Worm (Caenorhabditis elegans) whole organism, young adult: Measurements from ENCODE around the gene swp-1.

Experiments
- B0019.2 ChIP-seq: fragments of 200-800 bp; sonication (Bioruptor generic); conservative IDR thresholded peaks from 2 replicates; pipeline ENCODE4 v1.3.6; 2022; ENCODE audit warnings: missing genetic modification reagents, missing genetic modification characterization, missing compliant biosample characterization
- D2030.7 ChIP-seq: fragments of 200-800 bp; sonication (Bioruptor generic); IDR thresholded peaks from 2 replicates; pipeline ENCODE4 v1.3.6; 2022; ENCODE audit warnings: missing genetic modification reagents, missing genetic modification characterization, missing compliant biosample characterization
- F33H1.4 ChIP-seq: fragments of 200-800 bp; sonication (Bioruptor generic); IDR thresholded peaks from 2 replicates; pipeline ENCODE4 v1.3.6; 2022; ENCODE audit warnings: missing genetic modification reagents, missing genetic modification characterization, missing compliant biosample characterization
- F37B4.10 ChIP-seq: fragments of 200-800 bp; sonication (Bioruptor generic); IDR thresholded peaks from 2 replicates; pipeline ENCODE4 v1.3.6; 2022; ENCODE audit warnings: missing genetic modification characterization, missing compliant biosample characterization
- F39B2.1 ChIP-seq: fragments of 200-800 bp; sonication (Bioruptor generic); IDR thresholded peaks from 2 replicates; pipeline ENCODE4 v1.3.6; 2022; ENCODE audit warnings: missing genetic modification reagents, missing genetic modification characterization, missing compliant biosample characterization
- F57A8.1 ChIP-seq: fragments of 200-800 bp; sonication (Bioruptor generic); optimal IDR thresholded peaks from 2 replicates; lab custom pipeline; 2018; ENCODE audit warnings: mild to moderate bottlenecking, missing genetic modification characterization, moderate library complexity, missing compliant biosample characterization
- F57C9.4 ChIP-seq: sonication (generic microtip); optimal IDR thresholded peaks from 2 replicates; lab custom pipeline; 2017; ENCODE audit warnings: mild to moderate bottlenecking, missing genetic modification characterization, missing compliant biosample characterization
- K11D2.4 ChIP-seq: fragments of 200-800 bp; sonication (Bioruptor generic); IDR thresholded peaks from 2 replicates; pipeline ENCODE4 v1.3.6; 2022; ENCODE audit warnings: missing genetic modification reagents, missing genetic modification characterization, missing compliant biosample characterization
- T07F8.4 ChIP-seq: sonication (generic microtip); optimal IDR thresholded peaks from 2 replicates; lab custom pipeline; 2016; ENCODE audit warnings: mild to moderate bottlenecking, missing genetic modification characterization, moderate library complexity, missing compliant biosample characterization
- Y53G8AR.9 ChIP-seq: fragments of 200-800 bp; sonication (Bioruptor generic); conservative IDR thresholded peaks from 2 replicates; pipeline ENCODE4 v1.3.6; 2022; ENCODE audit warnings: missing genetic modification reagents, missing genetic modification characterization, missing compliant biosample characterization
- Y95B8A.8 ChIP-seq: fragments of 200-800 bp; sonication (Bioruptor generic); IDR thresholded peaks from 2 replicates; pipeline ENCODE4 v1.3.6; 2022; ENCODE audit warnings: missing genetic modification reagents, missing genetic modification characterization, missing compliant biosample characterization
- cebp-1 ChIP-seq, 2 experiments: fragments of 200-800 bp in 1 of 2; sonication (Bioruptor generic) in 1 of 2; sonication (generic microtip) in 1 of 2; IDR thresholded peaks in 1 of 2; optimal IDR thresholded peaks in 1 of 2; 2 replicates each; pipeline versions ENCODE4 v1.3.6 to Lab custom; 2017 to 2022; ENCODE audit warnings: missing compliant biosample characterization in 2 of 2, missing genetic modification characterization in 2 of 2, mild to moderate bottlenecking in 1 of 2, missing genetic modification reagents in 1 of 2, moderate library complexity in 1 of 2
- ceh-58 ChIP-seq: fragments of 200-800 bp; sonication (Bioruptor generic); IDR thresholded peaks from 2 replicates; pipeline ENCODE4 v1.3.6; 2022; ENCODE audit warnings: missing genetic modification characterization, missing compliant biosample characterization
- die-1 ChIP-seq: sonication (generic microtip); optimal IDR thresholded peaks from 2 replicates; lab custom pipeline; 2016; ENCODE audit warnings: missing genotype, mild to moderate bottlenecking, missing genetic modification characterization, missing compliant biosample characterization
- dox-1 ChIP-seq: fragments of 200-800 bp; sonication (Bioruptor generic); IDR thresholded peaks from 2 replicates; pipeline ENCODE4 v1.3.6; 2022; ENCODE audit warnings: missing genetic modification reagents, missing genetic modification characterization, missing compliant biosample characterization
- efl-1 ChIP-seq: fragments of 150-350 bp; optimal IDR thresholded peaks from 2 replicates; lab custom pipeline; 2014; ENCODE audit warnings: missing biosample characterization, missing genetic modification reagents, missing genetic modification characterization
- egl-44 ChIP-seq: fragments of 200-800 bp; sonication (Bioruptor generic); IDR thresholded peaks from 2 replicates; pipeline ENCODE4 v1.3.6; 2022; ENCODE audit warnings: missing genetic modification reagents, missing genetic modification characterization, missing compliant biosample characterization
- ekl-4 ChIP-seq: fragments of 200-800 bp; sonication (Bioruptor generic); IDR thresholded peaks from 2 replicates; pipeline ENCODE4 v1.3.6; 2022; ENCODE audit warnings: missing genetic modification reagents, missing genetic modification characterization, missing compliant biosample characterization
- fkh-3 ChIP-seq: sonication (generic microtip); optimal IDR thresholded peaks from 2 replicates; lab custom pipeline; 2016; ENCODE audit warnings: mild to moderate bottlenecking, missing genetic modification characterization, missing compliant biosample characterization
- hrde-1 ChIP-seq: sonication (generic microtip); optimal IDR thresholded peaks from 2 replicates; lab custom pipeline; 2016; ENCODE audit warnings: missing genetic modification characterization, mild to moderate bottlenecking, missing compliant biosample characterization, moderate library complexity, missing genotype, missing genetic modification reagents, borderline replicate concordance
- lsl-1 ChIP-seq: fragments of 200-800 bp; sonication (Bioruptor generic); optimal IDR thresholded peaks from 2 replicates; lab custom pipeline; 2018; ENCODE audit warnings: mild to moderate bottlenecking, missing genetic modification characterization, moderate library complexity, missing compliant biosample characterization
- madf-6 ChIP-seq: fragments of 200-800 bp; sonication (Bioruptor generic); IDR thresholded peaks from 2 replicates; pipeline ENCODE4 v1.3.6; 2022; ENCODE audit warnings: missing genetic modification reagents, missing genetic modification characterization, missing compliant biosample characterization
- mcd-1 ChIP-seq: fragments of 200-800 bp; sonication (Bioruptor generic); IDR thresholded peaks from 2 replicates; pipeline ENCODE4 v1.3.6; 2022; ENCODE audit warnings: missing genetic modification reagents, missing genetic modification characterization, missing compliant biosample characterization
- nfyb-1 ChIP-seq: fragments of 200-800 bp; sonication (Bioruptor generic); IDR thresholded peaks from 2 replicates; pipeline ENCODE4 v1.3.6; 2022; ENCODE audit warnings: missing genetic modification reagents, missing genetic modification characterization, missing compliant biosample characterization
- nhr-179 ChIP-seq: sonication (generic microtip); optimal IDR thresholded peaks from 2 replicates; lab custom pipeline; 2016; ENCODE audit warnings: mild to moderate bottlenecking, missing genetic modification characterization, missing compliant biosample characterization
- nhr-80 ChIP-seq: sonication (generic microtip); optimal IDR thresholded peaks from 2 replicates; lab custom pipeline; 2016; ENCODE audit warnings: missing genetic modification characterization, missing compliant biosample characterization
- pbrm-1 ChIP-seq: fragments of 200-800 bp; sonication (Bioruptor generic); IDR thresholded peaks from 2 replicates; pipeline ENCODE4 v1.3.6; 2022; ENCODE audit warnings: missing genetic modification reagents, missing genetic modification characterization, missing compliant biosample characterization
- rcor-1 ChIP-seq: fragments of 200-800 bp; sonication (Bioruptor generic); IDR thresholded peaks from 2 replicates; pipeline ENCODE4 v1.3.6; 2022; ENCODE audit warnings: missing genetic modification reagents, missing genetic modification characterization, missing compliant biosample characterization
- rec-8 ChIP-seq, 2 experiments: sonication (generic microtip); optimal IDR thresholded peaks; 2 replicates each; lab custom pipeline; 2016; ENCODE audit warnings: mild to moderate bottlenecking in 2 of 2, missing genetic modification characterization in 2 of 2, missing genetic modification reagents in 2 of 2, missing genotype in 2 of 2, missing biosample characterization in 1 of 2, missing compliant biosample characterization in 1 of 2, moderate library complexity in 1 of 2
- sea-2 ChIP-seq: fragments of 200-800 bp; sonication (Bioruptor generic); IDR thresholded peaks from 2 replicates; pipeline ENCODE4 v1.3.6; 2022; ENCODE audit warnings: missing genetic modification characterization, missing compliant biosample characterization
- snpc-4 ChIP-seq, 5 experiments: fragments of 150-350 bp in 1 of 5; sonication (generic microtip) in 4 of 5; optimal IDR thresholded peaks; 2 replicates each; lab custom pipeline; 2014 to 2018; ENCODE audit warnings: missing genetic modification characterization in 5 of 5, missing biosample characterization in 3 of 5, antibody characterized with exemption in 2 of 5, mild to moderate bottlenecking in 2 of 5, missing compliant biosample characterization in 2 of 5, missing genotype in 2 of 5, moderate library complexity in 2 of 5, missing genetic modification reagents in 1 of 5
- tbp1 ChIP-seq: fragments of 200-800 bp; sonication (Bioruptor generic); optimal IDR thresholded peaks from 2 replicates; lab custom pipeline; 2018; ENCODE audit warnings: mild to moderate bottlenecking, missing genetic modification characterization, missing compliant biosample characterization
- ztf-3 ChIP-seq: fragments of 200-800 bp; sonication (Bioruptor generic); optimal IDR thresholded peaks from 2 replicates; lab custom pipeline; 2018; ENCODE audit warnings: mild to moderate bottlenecking, missing genetic modification characterization, missing compliant biosample characterization

swp-1 gene

DNA sequence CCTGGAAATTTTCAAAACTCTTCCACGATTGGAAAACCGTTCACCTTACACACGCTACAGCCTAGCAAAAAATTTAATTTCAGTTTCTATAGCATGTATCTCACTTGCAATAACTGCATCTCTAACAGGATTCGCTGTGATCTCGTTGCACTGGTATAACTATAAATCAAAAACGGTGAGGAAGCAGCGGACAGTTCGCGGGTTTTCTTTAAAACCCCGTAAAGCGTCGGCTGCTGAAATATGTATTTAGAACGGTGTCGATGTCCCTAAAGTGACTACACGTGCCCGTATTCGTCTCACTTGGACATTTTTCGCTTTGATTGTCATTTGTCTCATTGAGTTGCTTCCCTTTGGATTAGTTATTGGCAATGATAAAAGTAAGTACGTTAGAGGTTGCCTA is 29.0 kb upstream of the swp-1 start:
- TF ChIP-seq D2030.7 (GFP tag; lab: Robert Waterston, UW) = no peak
- TF ChIP-seq snpc-4 (GFP tag; optimal IDR thresholded peaks at IDR 0.05; lab: Kevin White, UChicago) = no peak
- peak in 2 of 4 experiments; percentile 45 to 66 for TF ChIP-seq snpc-4 (tag; optimal IDR thresholded peaks at IDR 0.05; lab: Kevin White, UChicago)

DNA sequence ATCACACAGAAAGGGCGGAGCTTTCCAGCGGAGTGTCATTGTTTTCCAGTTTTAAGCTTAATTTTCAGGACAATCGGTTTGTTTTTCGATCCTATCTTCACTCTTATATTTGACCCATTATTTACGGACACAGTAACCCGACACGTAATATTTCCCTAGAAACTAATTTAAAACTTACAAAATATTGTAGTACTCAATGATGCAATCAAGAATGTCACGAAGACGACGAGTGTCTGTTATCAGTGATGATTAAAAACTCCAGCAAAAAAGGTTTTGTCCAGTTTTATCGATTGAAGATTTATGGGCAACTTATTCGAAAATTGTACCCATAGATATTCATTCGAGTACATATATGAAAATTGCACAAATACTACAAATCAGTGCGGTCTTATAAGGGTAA is 27.6 kb upstream of the swp-1 start, which contains the start of gene B0244.17:
Gene B0244.17, plus strand, starts transcription at position 301 of the 400 bp plus-strand sequence.
- TF ChIP-seq pbrm-1 (GFP tag; lab: Robert Waterston, UW) (no peak), nhr-80 (tag; lab: Kevin White, UChicago) (peak; percentile 0)

DNA sequence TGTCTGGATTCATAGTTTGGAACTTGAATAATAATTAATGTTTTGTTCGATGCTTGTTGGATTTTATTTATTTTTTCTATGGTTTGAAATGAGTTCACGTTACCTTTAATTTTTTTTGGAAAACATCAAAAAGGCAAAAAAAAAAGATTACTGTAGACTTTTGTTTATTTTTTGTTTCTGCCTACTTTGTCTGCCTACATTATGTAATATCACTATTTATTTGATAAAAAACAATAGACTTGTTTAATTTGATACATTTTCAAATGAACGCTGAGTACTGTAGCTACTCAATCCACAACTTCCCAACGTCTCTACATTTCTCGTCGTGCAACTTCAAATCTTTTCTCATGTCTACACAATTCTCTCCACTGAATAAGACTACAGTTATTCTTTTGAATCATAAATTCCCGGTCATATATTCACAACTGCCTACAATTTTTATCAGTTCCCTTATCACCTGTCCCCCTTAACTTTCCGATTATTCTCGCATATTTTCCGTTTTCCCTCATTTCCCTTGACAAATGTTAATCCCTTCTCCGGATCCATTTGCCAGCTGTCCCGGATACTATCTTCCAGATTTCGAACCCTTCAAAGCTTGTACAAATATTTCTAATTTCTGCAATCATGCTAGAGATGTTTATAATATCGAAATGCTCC is 25.8 kb upstream of the swp-1 start, which contains the start of the genes B0244.9 and B0244.7:
Gene B0244.9, minus strand, starts transcription at position 51 of the 657 bp plus-strand sequence.
Gene B0244.7, plus strand, starts transcription at position 522 of the 657 bp plus-strand sequence.
- no peak for TF ChIP-seq efl-1 (GFP tag; lab: Kevin White, UChicago)
- no peak for TF ChIP-seq cebp-1 (GFP tag; IDR thresholded peaks at IDR 0.05; lab: Robert Waterston, UW)
- no peak for TF ChIP-seq cebp-1 (tag; optimal IDR thresholded peaks at IDR 0.05; lab: Kevin White, UChicago)
- peak; percentile 16 for TF ChIP-seq nhr-80 (tag; lab: Kevin White, UChicago)
- TF ChIP-seq, all 124 proteins: peak for 1

DNA sequence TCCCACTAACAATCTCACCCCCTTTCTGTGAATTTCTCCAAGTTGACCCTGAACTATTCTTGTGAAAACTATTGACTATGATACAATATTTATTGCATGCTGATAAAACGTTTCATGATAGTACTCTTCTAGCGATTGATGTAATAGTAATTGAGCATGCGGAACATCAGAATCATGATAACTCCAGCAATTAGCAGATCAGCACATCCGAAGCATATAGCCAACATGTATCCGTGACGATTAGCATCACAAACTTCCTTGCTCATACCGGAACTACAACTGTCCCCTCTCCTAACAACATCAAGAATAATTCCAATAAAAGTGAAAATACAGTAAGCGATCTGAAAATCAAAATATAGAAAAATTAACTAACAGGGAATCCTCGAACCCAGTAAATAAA is 24.7 kb upstream of the swp-1 start:
- TF ChIP-seq madf-6 (GFP tag; lab: Robert Waterston, UW) (peak; percentile 61), ceh-58 (no peak), dox-1 (GFP tag; lab: Robert Waterston, UW) (no peak), Y53G8AR.9 (GFP tag; lab: Robert Waterston, UW) (no peak), F39B2.1 (GFP tag; lab: Robert Waterston, UW) (no peak), D2030.7 (GFP tag; lab: Robert Waterston, UW) (no peak), lsl-1 (GFP tag; lab: Kevin White, UChicago) (peak; percentile 21), F57C9.4 (tag; lab: Kevin White, UChicago) (no peak), B0019.2 (GFP tag; lab: Robert Waterston, UW) (no peak), cebp-1 (GFP tag; IDR thresholded peaks at IDR 0.05; lab: Robert Waterston, UW) (no peak), cebp-1 (tag; optimal IDR thresholded peaks at IDR 0.05; lab: Kevin White, UChicago) (no peak), F33H1.4 (GFP tag; lab: Robert Waterston, UW) (0 out of 2 replicates have a peak, but pooled peaks have one; percentile 15), hrde-1 (peak; percentile 21), nfyb-1 (GFP tag; lab: Robert Waterston, UW) (no peak), K11D2.4 (GFP tag; lab: Robert Waterston, UW) (no peak), sea-2 (GFP tag; lab: Robert Waterston, UW) (no peak), tbp1 (GFP tag; lab: Kevin White, UChicago) (no peak), mcd-1 (GFP tag; lab: Robert Waterston, UW) (no peak), F37B4.10 (GFP tag; lab: Robert Waterston, UW) (no peak), ztf-3 (GFP tag; lab: Kevin White, UChicago) (no peak), nhr-179 (tag; lab: Kevin White, UChicago) (no peak), die-1 (tag; lab: Kevin White, UChicago) (no peak), egl-44 (GFP tag; lab: Robert Waterston, UW) (no peak), ekl-4 (GFP tag; lab: Robert Waterston, UW) (0 out of 2 replicates have a peak, but pooled peaks have one; percentile 54), T07F8.4 (tag; lab: Kevin White, UChicago) (no peak), fkh-3 (tag; lab: Kevin White, UChicago) (no peak), F57A8.1 (GFP tag; lab: Kevin White, UChicago) (no peak), rcor-1 (GFP tag; lab: Robert Waterston, UW) (no peak), rec-8 (tag; optimal IDR thresholded peaks at IDR 0.05; lab: Kevin White, UChicago) (no peak), Y95B8A.8 (GFP tag; lab: Robert Waterston, UW) (0 out of 2 replicates have a peak, but pooled peaks have one; percentile 20)
